Fruit fly (Drosophila melanogaster) whole organism: ENCODE results near the gene CycT.

Source experiments
- CG8478 ChIP-seq: fragments of >200 bp; optimal IDR thresholded peaks from 2 replicates; lab custom pipeline; 2018; ENCODE audit warnings: inconsistent platforms
- Dll ChIP-seq: fragments of >200 bp; optimal IDR thresholded peaks from 2 replicates; lab custom pipeline; 2017
- EcR ChIP-seq, 2 experiments: fragments of >200 bp; optimal IDR thresholded peaks; 2 replicates each; lab custom pipeline; 2017; ENCODE audit warnings: missing biosample characterization in 2 of 2, missing genetic modification characterization in 2 of 2, missing genetic modification reagents in 2 of 2
- pan ChIP-seq: fragments of >200 bp; optimal IDR thresholded peaks from 2 replicates; lab custom pipeline; 2017
- psq ChIP-seq: fragments of >200 bp; optimal IDR thresholded peaks from 2 replicates; lab custom pipeline; 2017
- usp ChIP-seq: fragments of >200 bp; optimal IDR thresholded peaks from 2 replicates; lab custom pipeline; 2017; ENCODE audit warnings: missing biosample characterization, missing genetic modification characterization, mixed read lengths

The CycT gene

DNA sequence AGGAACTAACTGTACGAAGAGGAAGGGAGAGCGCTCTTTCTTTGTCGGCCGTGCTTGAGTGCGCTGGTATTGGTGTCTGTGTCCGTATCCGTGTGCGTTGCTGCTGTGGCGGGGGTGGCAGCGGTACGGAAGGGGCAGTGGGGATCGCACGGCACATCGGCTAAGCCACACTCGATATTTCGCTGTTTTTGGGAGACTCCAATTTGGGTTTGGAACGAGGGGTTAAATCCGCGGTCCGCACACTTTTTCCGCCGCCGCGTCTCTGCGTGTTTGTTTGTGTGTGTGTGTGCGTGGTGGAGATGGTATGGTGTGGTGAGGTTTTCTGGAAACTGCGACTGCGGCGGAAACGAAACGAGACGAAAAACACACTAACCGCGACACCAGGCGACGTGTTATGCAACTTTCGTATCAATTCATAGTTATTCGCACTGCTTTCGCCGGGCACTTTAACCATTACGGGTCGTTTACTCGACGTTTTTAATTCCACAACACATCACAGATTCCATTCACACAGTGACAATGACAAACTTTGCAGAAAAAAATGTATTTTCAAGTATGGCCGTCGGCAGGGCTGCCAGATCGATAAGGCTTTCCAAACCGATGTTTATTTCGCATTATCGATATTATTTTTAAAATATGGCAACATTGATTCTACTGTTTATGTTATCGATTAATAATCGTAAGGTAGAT lies at the start of gene CycT:
Gene CycT, minus strand, starts transcription at position 574 of the 690 bp plus-strand sequence.
- TF ChIP-seq CG8478 (lab: Kevin White, UChicago) (peak; percentile 15), Dll (lab: Kevin White, UChicago) (no peak), EcR (GFP tag; optimal IDR thresholded peaks at IDR 0.05; lab: Kevin White, UChicago) (no peak)

DNA sequence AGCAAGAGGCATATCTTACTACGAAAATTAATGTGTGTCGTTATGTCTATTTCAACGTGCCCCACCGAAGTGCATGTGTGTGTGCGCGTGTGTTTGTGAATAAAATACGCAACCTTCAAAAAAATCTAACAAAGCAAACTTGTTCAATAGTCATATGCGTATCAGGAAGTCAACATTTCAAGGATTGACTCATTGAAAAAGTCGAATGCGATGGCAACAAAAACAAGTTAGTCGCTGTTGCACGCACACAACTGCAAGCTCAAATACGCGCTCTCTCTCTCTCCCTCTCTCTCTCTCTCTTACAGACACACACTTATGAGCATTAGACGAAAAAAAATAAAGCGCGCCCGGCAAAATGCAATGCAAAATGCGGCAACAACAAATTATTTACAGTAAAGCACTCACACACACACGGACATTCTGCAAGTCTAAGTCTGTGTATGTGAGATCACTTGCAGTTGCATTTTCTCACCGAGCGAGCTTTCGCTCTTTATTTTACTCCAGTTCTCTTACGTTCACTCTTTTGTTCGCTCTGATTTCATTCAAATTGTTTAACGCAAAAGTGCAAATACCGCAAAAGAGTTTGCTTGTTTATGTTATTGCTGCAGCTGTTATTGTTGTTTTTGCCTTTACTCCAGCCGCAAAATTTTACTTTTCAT lies 49.2 kb upstream of the CycT start:
- TF ChIP-seq EcR (GFP tag; optimal IDR thresholded peaks at IDR 0.05; lab: Kevin White, UChicago) (peak in 1 of 2 experiments; percentile 43), usp (GFP tag; lab: Kevin White, UChicago) (no peak), psq (no peak), pan (lab: Kevin White, UChicago) (no peak), CG8478 (lab: Kevin White, UChicago) (peak; percentile 25), Dll (lab: Kevin White, UChicago) (no peak)

DNA sequence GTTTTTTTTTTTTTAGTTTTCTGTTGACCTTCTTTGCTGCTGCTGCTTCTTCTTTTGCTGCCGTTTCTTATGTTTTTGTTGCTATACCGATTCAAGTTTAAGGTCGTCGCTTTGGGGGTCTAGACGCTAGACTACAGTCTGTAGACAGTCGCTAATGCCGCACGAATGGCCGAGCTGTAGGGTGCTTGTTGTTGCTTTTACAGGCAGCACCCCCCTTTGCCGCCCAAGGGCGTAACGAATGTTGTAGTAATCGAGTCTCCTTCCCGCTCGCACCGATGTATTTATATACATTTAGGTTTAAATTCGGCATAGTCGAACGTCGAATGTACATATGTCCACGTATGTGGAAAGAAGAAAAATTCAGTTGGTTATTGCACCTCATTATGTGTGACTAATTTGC lies 47.3 kb upstream of the CycT start:
- no peak for TF ChIP-seq Dll (lab: Kevin White, UChicago)
- TF ChIP-seq EcR (GFP tag; optimal IDR thresholded peaks at IDR 0.05; lab: Kevin White, UChicago) = no peak
- no peak for TF ChIP-seq psq
- TF ChIP-seq usp (GFP tag; lab: Kevin White, UChicago) = no peak
- no peak for TF ChIP-seq pan (lab: Kevin White, UChicago)
- TF ChIP-seq CG8478 (lab: Kevin White, UChicago) = no peak

DNA sequence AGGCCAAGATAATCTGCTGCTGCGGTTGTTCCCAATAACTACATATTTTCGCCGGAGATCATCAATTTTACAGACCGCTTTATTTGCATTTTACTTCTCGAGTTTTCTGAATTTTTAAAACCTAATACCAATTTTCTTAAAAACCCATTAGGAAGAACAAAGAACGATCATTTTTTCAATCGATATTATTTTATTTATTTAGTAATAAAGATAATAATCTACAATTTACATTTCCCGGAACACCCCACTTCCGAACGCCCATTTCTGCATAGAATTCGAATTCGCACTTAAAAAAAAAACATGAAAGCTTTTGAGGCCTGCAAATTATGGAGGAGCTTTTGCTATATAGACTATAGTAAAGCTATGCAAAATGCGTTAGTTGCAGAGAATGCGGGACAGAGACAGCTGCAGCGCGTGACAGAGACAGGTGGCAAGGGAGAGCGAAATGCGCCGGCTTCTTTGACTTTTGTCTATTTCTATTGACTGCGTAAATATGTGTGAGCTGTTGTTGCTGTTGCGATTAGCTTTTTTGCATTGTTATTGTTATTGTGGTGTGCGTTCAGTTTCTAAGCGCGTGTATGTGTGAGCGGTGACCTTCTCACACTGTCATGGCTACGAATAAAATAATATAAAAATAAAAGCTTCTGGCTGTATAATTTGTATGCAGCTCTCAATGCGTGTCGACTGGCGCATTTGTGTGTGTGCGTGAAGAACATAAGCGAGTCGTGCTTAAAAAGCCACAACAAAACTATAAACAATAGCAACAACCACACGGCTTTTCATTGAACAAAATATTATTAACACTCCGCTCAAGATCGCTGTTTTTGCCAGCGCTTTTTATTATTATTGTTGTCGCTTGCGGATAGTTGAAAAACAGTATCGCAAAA lies 46.2 kb upstream of the CycT start:
- TF ChIP-seq usp (GFP tag; lab: Kevin White, UChicago) (no peak), pan (lab: Kevin White, UChicago) (no peak), CG8478 (lab: Kevin White, UChicago) (no peak), EcR (GFP tag; optimal IDR thresholded peaks at IDR 0.05; lab: Kevin White, UChicago) (no peak), Dll (lab: Kevin White, UChicago) (no peak), psq (no peak)

DNA sequence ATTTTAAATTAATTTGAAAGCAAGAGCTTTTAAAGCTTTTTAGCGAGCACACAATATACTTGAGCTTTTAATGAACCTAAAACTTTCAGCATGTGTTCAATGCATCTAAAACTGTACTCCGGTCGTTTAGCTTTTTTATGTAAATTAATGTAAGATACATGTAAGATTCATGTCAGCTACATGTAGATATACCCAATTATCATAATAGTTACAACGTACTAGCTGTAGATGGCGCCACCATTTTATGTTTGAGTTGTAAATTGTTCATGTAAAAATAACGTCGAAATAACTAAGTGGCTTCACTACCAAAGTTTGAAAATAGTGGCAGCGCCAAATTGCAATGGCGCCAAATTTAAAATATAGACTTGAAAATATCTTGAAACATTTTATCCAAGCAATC lies 39.3 kb upstream of the CycT start:
- TF ChIP-seq usp (GFP tag; lab: Kevin White, UChicago) (no peak), Dll (lab: Kevin White, UChicago) (no peak), psq (no peak), CG8478 (lab: Kevin White, UChicago) (no peak), EcR (GFP tag; optimal IDR thresholded peaks at IDR 0.05; lab: Kevin White, UChicago) (no peak), pan (lab: Kevin White, UChicago) (no peak)

DNA sequence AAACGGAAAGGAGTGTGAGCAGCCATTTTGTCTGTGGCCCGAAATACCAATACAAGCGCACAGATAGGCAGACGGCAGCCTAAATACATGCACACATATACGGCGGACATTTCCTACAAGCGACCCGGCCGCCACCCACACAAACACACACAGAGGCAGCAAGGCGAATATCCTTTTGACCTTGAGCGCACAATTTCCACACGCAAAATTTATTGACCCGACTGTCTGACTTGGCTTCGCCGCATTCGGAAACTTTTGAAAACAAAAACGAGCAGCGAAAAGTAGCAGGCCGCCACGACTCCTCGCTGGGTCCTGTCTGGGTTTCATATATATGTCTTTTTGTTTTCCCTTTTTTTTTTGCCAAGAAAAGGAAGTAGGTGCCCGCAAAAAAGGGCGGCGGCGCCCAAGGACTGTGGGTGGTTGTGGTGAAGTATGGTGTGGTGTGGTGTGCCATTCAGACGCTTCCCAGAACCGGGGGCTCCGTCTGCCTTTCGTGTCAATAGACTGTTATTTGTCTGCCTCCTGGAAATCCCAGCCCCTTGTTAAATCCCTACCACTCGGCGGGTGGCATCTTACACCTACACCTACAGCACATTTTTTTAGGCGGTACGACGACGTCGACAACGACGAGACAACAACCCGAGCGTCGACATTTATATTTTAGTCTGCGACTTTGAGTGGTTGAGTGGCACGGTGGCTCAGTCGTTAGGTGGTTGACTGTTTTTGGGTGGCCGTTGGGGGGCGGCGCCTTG lies 38.4 kb upstream of the CycT start:
- TF ChIP-seq pan (lab: Kevin White, UChicago) = no peak
- TF ChIP-seq CG8478 (lab: Kevin White, UChicago) = no peak
- no peak for TF ChIP-seq EcR (GFP tag; optimal IDR thresholded peaks at IDR 0.05; lab: Kevin White, UChicago)
- no peak for TF ChIP-seq Dll (lab: Kevin White, UChicago)
- no peak for TF ChIP-seq psq
- no peak for TF ChIP-seq usp (GFP tag; lab: Kevin White, UChicago)

DNA sequence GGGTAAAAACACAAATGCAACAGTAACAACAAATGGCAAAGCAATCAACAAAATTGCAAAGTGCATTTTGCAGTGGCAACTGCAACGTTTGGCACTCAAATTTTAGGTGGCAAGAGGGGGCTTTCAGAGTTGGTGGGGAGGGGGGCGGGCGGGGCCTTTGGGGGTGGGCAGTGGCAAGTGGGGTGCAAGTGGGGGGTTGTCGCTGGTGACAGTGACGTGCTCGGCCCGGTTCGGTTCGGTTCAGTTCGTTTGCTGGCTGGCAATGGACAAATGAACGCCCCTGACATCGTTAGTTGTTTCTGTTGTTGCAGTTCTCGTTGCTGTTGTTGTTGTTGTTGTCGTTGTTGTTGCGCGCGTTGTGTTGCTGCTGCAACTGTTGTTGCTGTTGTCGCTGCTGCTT lies 35.6 kb upstream of the CycT start:
- no peak for TF ChIP-seq EcR (GFP tag; optimal IDR thresholded peaks at IDR 0.05; lab: Kevin White, UChicago)

DNA sequence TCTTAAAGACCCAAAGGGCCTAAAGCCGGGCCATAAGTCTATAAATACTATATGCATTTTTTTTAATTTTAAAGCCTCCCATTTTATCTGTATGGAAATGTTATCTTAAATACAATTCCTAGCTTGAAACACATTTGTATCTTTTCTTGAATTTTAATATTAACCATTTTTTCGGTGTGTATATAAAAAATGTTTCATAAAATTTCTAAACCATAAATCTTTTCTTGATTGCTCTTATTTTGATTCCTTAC lies 33.6 kb upstream of the CycT start:
- TF ChIP-seq Dll (lab: Kevin White, UChicago) (no peak), CG8478 (lab: Kevin White, UChicago) (no peak), psq (no peak), usp (GFP tag; lab: Kevin White, UChicago) (no peak), EcR (GFP tag; optimal IDR thresholded peaks at IDR 0.05; lab: Kevin White, UChicago) (no peak), pan (lab: Kevin White, UChicago) (no peak)

DNA sequence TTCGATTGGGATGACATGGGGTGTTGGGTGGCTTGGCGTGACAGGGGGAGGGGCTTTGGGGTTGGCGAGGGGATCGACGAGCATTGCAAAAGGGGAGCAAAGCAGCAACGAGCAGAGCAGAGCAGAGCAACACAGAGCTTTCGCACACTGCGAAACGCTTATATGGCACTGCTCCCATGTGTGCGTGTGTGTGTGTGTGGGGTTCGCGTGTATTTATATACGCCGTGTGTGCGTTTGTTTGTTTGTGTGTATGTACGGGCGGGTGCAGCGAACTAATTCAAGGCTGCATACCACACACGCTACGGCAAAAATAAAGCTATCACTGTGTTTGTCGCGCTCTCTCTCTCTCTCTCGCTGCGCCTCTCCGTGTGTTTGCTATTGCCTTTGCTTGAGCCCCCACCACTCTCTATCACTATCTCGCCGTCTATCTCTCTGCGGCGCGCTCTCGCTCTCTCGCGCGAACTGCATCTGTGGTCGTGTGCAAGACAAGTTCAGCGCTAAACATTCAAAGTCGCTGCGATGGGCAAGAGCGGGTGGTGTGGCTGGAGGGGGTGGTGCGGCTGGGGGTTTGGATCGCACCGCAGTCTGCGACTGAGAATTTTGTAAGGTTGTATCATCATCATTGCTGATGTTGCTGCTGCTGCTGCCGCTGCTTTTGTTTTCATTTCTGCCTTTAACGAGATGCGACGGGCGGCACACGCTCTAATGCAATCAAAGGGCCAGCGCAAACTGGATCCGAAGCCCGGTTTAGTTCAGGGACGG lies 33.0 kb upstream of the CycT start:
- TF ChIP-seq psq (no peak), pan (lab: Kevin White, UChicago) (no peak), Dll (lab: Kevin White, UChicago) (peak; percentile 99), CG8478 (lab: Kevin White, UChicago) (no peak), EcR (GFP tag; optimal IDR thresholded peaks at IDR 0.05; lab: Kevin White, UChicago) (peak in 1 of 2 experiments; percentile 95), usp (GFP tag; lab: Kevin White, UChicago) (no peak)

DNA sequence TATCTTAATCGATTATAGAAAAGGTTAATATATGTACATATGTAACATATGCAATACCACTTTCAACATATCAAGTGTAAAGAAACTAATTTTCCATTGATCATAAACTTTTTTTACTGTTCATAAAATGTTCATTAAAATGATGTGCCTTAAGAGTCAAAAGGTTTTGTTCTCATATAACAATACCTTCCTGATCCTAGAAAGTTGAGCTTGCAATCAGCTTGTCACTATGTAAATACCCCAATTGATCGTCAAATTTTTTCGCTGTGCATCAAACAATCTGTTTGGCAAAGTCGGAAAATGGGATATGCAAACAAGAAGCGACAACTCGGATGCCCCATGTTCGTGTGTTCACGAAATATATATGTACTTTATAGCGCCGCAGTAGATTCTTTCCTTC lies 32.5 kb upstream of the CycT start:
- TF ChIP-seq psq (no peak), EcR (GFP tag; optimal IDR thresholded peaks at IDR 0.05; lab: Kevin White, UChicago) (no peak), Dll (lab: Kevin White, UChicago) (no peak), CG8478 (lab: Kevin White, UChicago) (no peak), pan (lab: Kevin White, UChicago) (no peak), usp (GFP tag; lab: Kevin White, UChicago) (no peak)
